Fruit fly (Drosophila melanogaster) whole organism, embryonic: ENCODE data around the gene CG7333.

ENCODE experiments used
- BEAF-32 ChIP-seq: fragments of 200-800 bp; sonication (Bioruptor generic); optimal IDR thresholded peaks from 3 replicates; lab custom pipeline; 2017; ENCODE audit warnings: missing biosample characterization, missing genetic modification characterization, mild to moderate bottlenecking, moderate library complexity, missing genetic modification reagents
- C15 ChIP-seq: fragments of 200-800 bp; sonication (Bioruptor generic); IDR thresholded peaks from 3 replicates; pipeline ENCODE4 v1.3.6; 2022; ENCODE audit warnings: missing biosample characterization, missing genetic modification characterization
- CG10959 ChIP-seq: fragments of 200-800 bp; sonication (Bioruptor generic); IDR thresholded peaks from 2 replicates; pipeline ENCODE4 v1.3.6; 2022; ENCODE audit warnings: missing biosample characterization, missing genetic modification characterization
- CG11504 ChIP-seq: fragments of 200-800 bp; sonication (Bioruptor generic); optimal IDR thresholded peaks from 3 replicates; lab custom pipeline; 2019; ENCODE audit warnings: missing biosample characterization, mild to moderate bottlenecking, missing genetic modification characterization, moderate library complexity
- CG12391 ChIP-seq: fragments of 200-800 bp; sonication (Bioruptor generic); optimal IDR thresholded peaks from 3 replicates; lab custom pipeline; 2018; ENCODE audit warnings: missing biosample characterization, mild to moderate bottlenecking, missing genetic modification characterization, moderate library complexity
- CG15073 ChIP-seq: fragments of 200-800 bp; sonication (Bioruptor generic); optimal IDR thresholded peaks from 2 replicates; lab custom pipeline; 2016; ENCODE audit warnings: missing biosample characterization, missing genetic modification characterization
- CG17328 ChIP-seq: fragments of 200-800 bp; sonication (Bioruptor generic); IDR thresholded peaks from 2 replicates; pipeline ENCODE4 v1.3.6; 2022; ENCODE audit warnings: missing biosample characterization, missing genetic modification characterization
- CG17385 ChIP-seq: fragments of 200-800 bp; sonication (Bioruptor generic); optimal IDR thresholded peaks from 3 replicates; lab custom pipeline; 2018; ENCODE audit warnings: missing biosample characterization, mild to moderate bottlenecking, missing genetic modification characterization
- CG17912 ChIP-seq: fragments of 200-800 bp; sonication (Bioruptor generic); optimal IDR thresholded peaks from 2 replicates; lab custom pipeline; 2018; ENCODE audit warnings: missing biosample characterization, mild to moderate bottlenecking, missing genetic modification characterization
- CG18262 ChIP-seq: fragments of 200-800 bp; optimal IDR thresholded peaks from 3 replicates; lab custom pipeline; 2019; ENCODE audit warnings: missing biosample characterization, mild to moderate bottlenecking, missing genetic modification characterization, moderate library complexity
- CG18476 ChIP-seq: fragments of 200-800 bp; sonication (Bioruptor generic); optimal IDR thresholded peaks from 2 replicates; lab custom pipeline; 2016; ENCODE audit warnings: missing biosample characterization, mild to moderate bottlenecking, missing genetic modification characterization
- CG2889 ChIP-seq: fragments of 200-800 bp; sonication (Bioruptor generic); IDR thresholded peaks from 3 replicates; pipeline ENCODE4 v1.3.6; 2022; ENCODE audit warnings: missing biosample characterization, missing genetic modification characterization
- CG30020 ChIP-seq: fragments of 200-800 bp; optimal IDR thresholded peaks from 2 replicates; lab custom pipeline; 2019; ENCODE audit warnings: missing biosample characterization, mild to moderate bottlenecking, missing genetic modification characterization, moderate library complexity
- CG3065 ChIP-seq: fragments of 200-800 bp; sonication (Bioruptor generic); optimal IDR thresholded peaks from 2 replicates; lab custom pipeline; 2016; ENCODE audit warnings: missing biosample characterization, missing genetic modification characterization
- CG31224 ChIP-seq: fragments of 200-800 bp; sonication (Bioruptor generic); IDR thresholded peaks from 2 replicates; pipeline ENCODE4 v1.3.6; 2022; ENCODE audit warnings: missing biosample characterization, missing genetic modification characterization
- CG34224 ChIP-seq: fragments of 200-800 bp; sonication (Bioruptor generic); IDR thresholded peaks from 3 replicates; pipeline ENCODE4 v1.3.6; 2022; ENCODE audit warnings: missing biosample characterization, missing genetic modification characterization; ENCODE audit not compliant: partially characterized antibody
- CG34376 ChIP-seq: fragments of 200-800 bp; sonication (Bioruptor generic); optimal IDR thresholded peaks from 2 replicates; lab custom pipeline; 2018; ENCODE audit warnings: missing biosample characterization, mild to moderate bottlenecking, missing genetic modification characterization
- CG3726 ChIP-seq: fragments of 200-800 bp; sonication (Bioruptor generic); IDR thresholded peaks from 3 replicates; pipeline ENCODE4, ENCODE4 v1.3.6; 2022; ENCODE audit warnings: missing biosample characterization, missing genetic modification characterization
- CG4328 ChIP-seq: fragments of 200-800 bp; sonication (Bioruptor generic); optimal IDR thresholded peaks from 3 replicates; lab custom pipeline; 2017; ENCODE audit warnings: missing biosample characterization, missing genetic modification reagents, missing genetic modification characterization
- CG5953 ChIP-seq: fragments of 200-800 bp; sonication (Bioruptor generic); IDR thresholded peaks from 2 replicates; pipeline ENCODE4 v1.3.6; 2022; ENCODE audit warnings: missing biosample characterization, missing genetic modification characterization
- CG6254 ChIP-seq: fragments of 200-800 bp; sonication (Bioruptor generic); optimal IDR thresholded peaks from 3 replicates; lab custom pipeline; 2017; ENCODE audit warnings: mild to moderate bottlenecking, missing biosample characterization, missing genetic modification reagents, missing genetic modification characterization
- CG7357 ChIP-seq: fragments of 200-800 bp; sonication (Bioruptor generic); IDR thresholded peaks from 3 replicates; pipeline ENCODE4 v1.3.6; 2022; ENCODE audit warnings: missing biosample characterization, missing genetic modification characterization
- CG7987 ChIP-seq: fragments of 200-800 bp; sonication (Bioruptor generic); optimal IDR thresholded peaks from 2 replicates; lab custom pipeline; 2018; ENCODE audit warnings: missing biosample characterization, mild to moderate bottlenecking, missing genetic modification characterization, moderate library complexity
- Deaf1 ChIP-seq: fragments of 200-800 bp; optimal IDR thresholded peaks from 3 replicates; lab custom pipeline; 2019; ENCODE audit warnings: missing biosample characterization, mild to moderate bottlenecking, missing genetic modification characterization, moderate library complexity
- Dll ChIP-seq: fragments of 200-800 bp; sonication (Bioruptor generic); IDR thresholded peaks from 4 replicates; pipeline ENCODE4 v1.3.6; 2022; ENCODE audit warnings: missing biosample characterization, missing genetic modification characterization; ENCODE audit not compliant: partially characterized antibody
- Gsc ChIP-seq: fragments of 200-800 bp; sonication (Bioruptor generic); IDR thresholded peaks from 2 replicates; pipeline ENCODE4 v1.3.6; 2022; ENCODE audit warnings: missing biosample characterization, missing genetic modification characterization
- H15 ChIP-seq: fragments of 200-800 bp; sonication (Bioruptor generic); IDR thresholded peaks from 3 replicates; pipeline ENCODE4 v1.3.6; 2022; ENCODE audit warnings: missing biosample characterization, missing genetic modification characterization
- HHEX ChIP-seq: fragments of 200-800 bp; sonication (Bioruptor generic); optimal IDR thresholded peaks from 3 replicates; lab custom pipeline; 2017; ENCODE audit warnings: missing biosample characterization, mild to moderate bottlenecking, missing genetic modification characterization, missing genetic modification reagents
- Hand ChIP-seq: fragments of 200-800 bp; sonication (Bioruptor generic); optimal IDR thresholded peaks from 2 replicates; lab custom pipeline; 2017; ENCODE audit warnings: mild to moderate bottlenecking, missing biosample characterization, missing genetic modification reagents, missing genetic modification characterization
- Hr78 ChIP-seq, 2 experiments: fragments of 200-800 bp in 1 of 2; fragments of >200 bp in 1 of 2; sonication (Bioruptor generic) in 1 of 2; optimal IDR thresholded peaks; 2 replicates each; lab custom pipeline; 2017 to 2019; ENCODE audit warnings: missing biosample characterization in 2 of 2, missing genetic modification characterization in 2 of 2, mild to moderate bottlenecking in 1 of 2, moderate library complexity in 1 of 2
- Lim3 ChIP-seq: fragments of 200-800 bp; sonication (Bioruptor generic); IDR thresholded peaks from 2 replicates; pipeline ENCODE4 v1.3.6; 2022; ENCODE audit warnings: missing biosample characterization, missing genetic modification characterization
- MTF-1 ChIP-seq: fragments of 200-800 bp; sonication (Bioruptor generic); optimal IDR thresholded peaks from 2 replicates; lab custom pipeline; 2018; ENCODE audit warnings: missing biosample characterization, mild to moderate bottlenecking, missing genetic modification characterization, borderline replicate concordance
- Opbp ChIP-seq: fragments of 200-800 bp; sonication (Bioruptor generic); IDR thresholded peaks from 3 replicates; pipeline ENCODE4 v1.3.6; 2022; ENCODE audit warnings: missing biosample characterization, missing genetic modification characterization; ENCODE audit not compliant: partially characterized antibody
- PHDP ChIP-seq: fragments of 200-800 bp; sonication (Bioruptor generic); optimal IDR thresholded peaks from 3 replicates; lab custom pipeline; 2018; ENCODE audit warnings: missing biosample characterization, mild to moderate bottlenecking, missing genetic modification characterization, moderate library complexity
- Stat92E ChIP-seq, 3 experiments: fragments of >200 bp in 2 of 3; fragments of 200-800 bp in 1 of 3; sonication (Bioruptor generic) in 1 of 3; optimal IDR thresholded peaks; 2 replicates each; lab custom pipeline; 2017 to 2019; ENCODE audit warnings: missing biosample characterization in 3 of 3, missing genetic modification characterization in 3 of 3, mild to moderate bottlenecking in 1 of 3, moderate library complexity in 1 of 3
- Taf1 ChIP-seq: fragments of 200-800 bp; sonication (Bioruptor generic); IDR thresholded peaks from 2 replicates; pipeline ENCODE4 v1.3.6; 2022; ENCODE audit warnings: missing biosample characterization, missing genetic modification characterization
- abd-A ChIP-seq: fragments of 200-800 bp; sonication (Bioruptor generic); optimal IDR thresholded peaks from 3 replicates; lab custom pipeline; 2019; ENCODE audit warnings: missing biosample characterization, mild to moderate bottlenecking, missing genetic modification characterization, moderate library complexity
- al ChIP-seq: fragments of 200-800 bp; sonication (Bioruptor generic); IDR thresholded peaks from 2 replicates; pipeline ENCODE4 v1.3.6; 2022; ENCODE audit warnings: missing biosample characterization, missing genetic modification characterization
- btn ChIP-seq: fragments of 200-800 bp; sonication (Bioruptor generic); optimal IDR thresholded peaks from 2 replicates; lab custom pipeline; 2016; ENCODE audit warnings: missing biosample characterization, missing genetic modification characterization
- cg ChIP-seq: fragments of 200-800 bp; sonication (Bioruptor generic); optimal IDR thresholded peaks from 3 replicates; lab custom pipeline; 2019; ENCODE audit warnings: missing biosample characterization, mild to moderate bottlenecking, missing genetic modification characterization, moderate library complexity
- dmrt11E ChIP-seq: fragments of 200-800 bp; sonication (Bioruptor generic); optimal IDR thresholded peaks from 3 replicates; lab custom pipeline; 2018; ENCODE audit warnings: missing biosample characterization, mild to moderate bottlenecking, missing genetic modification characterization, moderate library complexity
- grn ChIP-seq: fragments of 200-800 bp; sonication (Bioruptor generic); optimal IDR thresholded peaks from 3 replicates; lab custom pipeline; 2017; ENCODE audit warnings: missing biosample characterization, missing genetic modification characterization
- mirr ChIP-seq: fragments of 200-800 bp; sonication (Bioruptor generic); optimal IDR thresholded peaks from 3 replicates; lab custom pipeline; 2018; ENCODE audit warnings: missing biosample characterization, mild to moderate bottlenecking, missing genetic modification characterization
- mld ChIP-seq: fragments of 200-800 bp; sonication (Bioruptor generic); IDR thresholded peaks from 3 replicates; pipeline ENCODE4 v1.3.6; 2022; ENCODE audit warnings: missing biosample characterization, missing genetic modification characterization; ENCODE audit not compliant: partially characterized antibody
- prd ChIP-seq, 3 experiments: fragments of >200 bp in 2 of 3; fragments of 200-800 bp in 1 of 3; sonication (Bioruptor generic) in 1 of 3; optimal IDR thresholded peaks in 2 of 3; IDR thresholded peaks in 1 of 3; 2 replicates in 2 of 3; 3 replicates in 1 of 3; pipeline versions ENCODE4 v1.3.6 to Lab custom; 2017 to 2022; ENCODE audit warnings: missing biosample characterization in 1 of 3, missing genetic modification characterization in 1 of 3
- slp2 ChIP-seq: fragments of 200-800 bp; sonication (Bioruptor generic); optimal IDR thresholded peaks from 2 replicates; lab custom pipeline; 2016; ENCODE audit warnings: missing biosample characterization, missing genetic modification characterization
- sob ChIP-seq: fragments of 200-800 bp; sonication (Bioruptor generic); IDR thresholded peaks from 2 replicates; pipeline ENCODE4 v1.3.6; 2022; ENCODE audit warnings: missing biosample characterization, missing genetic modification characterization
- usp ChIP-seq: fragments of >200 bp; optimal IDR thresholded peaks from 2 replicates; lab custom pipeline; 2017; ENCODE audit warnings: missing biosample characterization, missing genetic modification characterization

Gene CG7333

dm6 chr3R:19641498-19642065 is 41.1 kb downstream of the CG7333 start (continued):
- TF ChIP-seq Gsc (GFP tag; lab: Robert Waterston, UW) (no peak), cg (GFP tag; lab: Kevin White, UChicago) (peak; percentile 16), CG5953 (GFP tag; lab: Robert Waterston, UW) (peak; percentile 82), btn (no peak), CG6254 (GFP tag; lab: Kevin White, UChicago) (peak; percentile 84), CG18262 (peak; percentile 87), CG31224 (GFP tag; lab: Robert Waterston, UW) (peak; percentile 78), usp (GFP tag; lab: Kevin White, UChicago) (no peak), CG3726 (GFP tag; lab: Robert Waterston, UW) (peak; percentile 80; the same call in 1 of the 3 replicates), CG34376 (peak; percentile 65), mld (GFP tag; lab: Robert Waterston, UW) (no peak), CG17912 (GFP tag; lab: Kevin White, UChicago) (no peak), sob (GFP tag; lab: Robert Waterston, UW) (peak; percentile 88), Hand (GFP tag; lab: Kevin White, UChicago) (peak; percentile 83), CG12391 (tag; lab: Kevin White, UChicago) (peak; percentile 90), CG30020 (tag; lab: Kevin White, UChicago) (peak; percentile 23), CG7987 (GFP tag; lab: Kevin White, UChicago) (peak; percentile 51), CG18476 (GFP tag; lab: Kevin White, UChicago) (peak; percentile 62), CG3065 (GFP tag; lab: Kevin White, UChicago) (peak; percentile 27), CG2889 (peak; percentile 74; the same call in 2 of the 3 replicates), CG7357 (GFP tag; lab: Robert Waterston, UW) (peak; percentile 64), CG15073 (peak; percentile 30), grn (no peak), Hr78 (GFP tag; optimal IDR thresholded peaks at IDR 0.05; lab: Kevin White, UChicago) (peak in 1 of 2 experiments; percentile 50), Lim3 (GFP tag; lab: Robert Waterston, UW) (0 out of 2 replicates have a peak, but pooled peaks have one; percentile 51), CG17385 (GFP tag; lab: Kevin White, UChicago) (peak; percentile 76), CG4328 (GFP tag; lab: Kevin White, UChicago) (peak; percentile 79), HHEX (GFP tag; lab: Kevin White, UChicago) (peak; percentile 85), C15 (GFP tag; lab: Robert Waterston, UW) (peak; percentile 82; the same call in 2 of the 3 replicates), Deaf1 (tag; lab: Kevin White, UChicago) (peak; percentile 71), MTF-1 (GFP tag; lab: Kevin White, UChicago) (peak; percentile 75), abd-A (no peak), Taf1 (GFP tag; lab: Robert Waterston, UW) (peak; percentile 83), al (peak; percentile 88), Stat92E (GFP tag; optimal IDR thresholded peaks at IDR 0.05; lab: Kevin White, UChicago) (no peak), Opbp (GFP tag; lab: Robert Waterston, UW) (no peak), slp2 (GFP tag; lab: Kevin White, UChicago) (peak; percentile 30), dmrt11E (peak; percentile 82), prd (optimal IDR thresholded peaks at IDR 0.05; lab: Kevin White, UChicago) (no peak), prd (GFP tag; IDR thresholded peaks at IDR 0.05; lab: Robert Waterston, UW) (peak; percentile 85), H15 (GFP tag; lab: Robert Waterston, UW) (peak; percentile 84), CG17328 (GFP tag; lab: Robert Waterston, UW) (peak; percentile 89), mirr (GFP tag; lab: Kevin White, UChicago) (peak; percentile 66), CG10959 (GFP tag; lab: Robert Waterston, UW) (peak; percentile 50; the same call in 1 of the 2 replicates), CG11504 (tag; lab: Kevin White, UChicago) (peak; percentile 92), BEAF-32 (GFP tag; lab: Kevin White, UChicago) (no peak), CG34224 (GFP tag; lab: Robert Waterston, UW) (no peak), PHDP (tag; lab: Kevin White, UChicago) (peak; percentile 96), Dll (GFP tag; lab: Robert Waterston, UW) (no peak)
